Fruit fly (Drosophila melanogaster) whole organism, embryonic: ENCODE data around the gene Mocs1.
A peak's percentile ranks its signal among the peaks of the same experiment; 100 is the strongest.

Experiments
- Atf6 ChIP-seq: fragments of 200-800 bp; sonication (Bioruptor generic); IDR thresholded peaks from 2 replicates; pipeline ENCODE4 v1.3.6; 2022; ENCODE audit warnings: missing biosample characterization, missing genetic modification characterization
- CG12104 ChIP-seq: fragments of 200-800 bp; sonication (Bioruptor generic); optimal IDR thresholded peaks from 3 replicates; lab custom pipeline; 2016; ENCODE audit warnings: missing biosample characterization, missing genetic modification characterization
- CG12659 ChIP-seq: fragments of 200-800 bp; sonication (Bioruptor generic); optimal IDR thresholded peaks from 3 replicates; lab custom pipeline; 2017; ENCODE audit warnings: mild to moderate bottlenecking, missing biosample characterization, missing genetic modification reagents, missing genetic modification characterization
- CG14014 ChIP-seq: fragments of 200-800 bp; sonication (Bioruptor generic); IDR thresholded peaks from 2 replicates; pipeline ENCODE4 v1.3.6; 2022; ENCODE audit warnings: missing biosample characterization, missing genetic modification characterization
- CG17829 ChIP-seq: fragments of 200-800 bp; optimal IDR thresholded peaks from 2 replicates; lab custom pipeline; 2019; ENCODE audit warnings: missing biosample characterization, mild to moderate bottlenecking, missing genetic modification characterization, moderate library complexity
- CG1832 ChIP-seq: fragments of 200-800 bp; sonication (Bioruptor generic); optimal IDR thresholded peaks from 2 replicates; lab custom pipeline; 2017; ENCODE audit warnings: missing biosample characterization, mild to moderate bottlenecking, missing genetic modification characterization, inconsistent platforms
- CG2199 ChIP-seq: fragments of 200-800 bp; sonication (Bioruptor generic); IDR thresholded peaks from 3 replicates; pipeline ENCODE4 v1.3.6; 2022; ENCODE audit warnings: missing biosample characterization, missing genetic modification characterization
- CG34224 ChIP-seq: fragments of 200-800 bp; sonication (Bioruptor generic); IDR thresholded peaks from 3 replicates; pipeline ENCODE4 v1.3.6; 2022; ENCODE audit warnings: missing biosample characterization, missing genetic modification characterization; ENCODE audit not compliant: partially characterized antibody
- CG4707 ChIP-seq: fragments of 200-800 bp; sonication (Bioruptor generic); optimal IDR thresholded peaks from 2 replicates; lab custom pipeline; 2018; ENCODE audit warnings: missing biosample characterization, mild to moderate bottlenecking, missing genetic modification characterization, moderate library complexity
- CG7745 ChIP-seq: fragments of 200-800 bp; sonication (Bioruptor generic); optimal IDR thresholded peaks from 2 replicates; lab custom pipeline; 2018; ENCODE audit warnings: missing biosample characterization, mild to moderate bottlenecking, missing genetic modification characterization, moderate library complexity
- CG8765 ChIP-seq: fragments of 200-800 bp; sonication (Bioruptor generic); IDR thresholded peaks from 2 replicates; pipeline ENCODE4 v1.3.6; 2022; ENCODE audit warnings: missing biosample characterization, missing genetic modification characterization
- CG9797 ChIP-seq: fragments of 200-800 bp; sonication (Bioruptor generic); optimal IDR thresholded peaks from 3 replicates; lab custom pipeline; 2018; ENCODE audit warnings: missing biosample characterization, mild to moderate bottlenecking, missing genetic modification characterization
- E2f1 ChIP-seq: fragments of 200-800 bp; sonication (Bioruptor generic); IDR thresholded peaks from 2 replicates; pipeline ENCODE4 v1.3.6; 2022; ENCODE audit warnings: missing biosample characterization, missing genetic modification characterization
- E2f2 ChIP-seq: fragments of 200-800 bp; sonication (Bioruptor generic); IDR thresholded peaks from 2 replicates; pipeline ENCODE4 v1.3.6; 2022; ENCODE audit warnings: missing biosample characterization, missing genetic modification characterization
- ERR ChIP-seq: fragments of 200-800 bp; sonication (Bioruptor generic); optimal IDR thresholded peaks from 2 replicates; lab custom pipeline; 2016; ENCODE audit warnings: missing biosample characterization, missing genetic modification characterization
- Fer2 ChIP-seq: fragments of 200-800 bp; sonication (Bioruptor generic); optimal IDR thresholded peaks from 2 replicates; lab custom pipeline; 2018; ENCODE audit warnings: missing biosample characterization, mild to moderate bottlenecking, missing genetic modification characterization, moderate library complexity
- Hey ChIP-seq: fragments of 200-800 bp; sonication (Bioruptor generic); optimal IDR thresholded peaks from 3 replicates; lab custom pipeline; 2018; ENCODE audit warnings: missing biosample characterization, mild to moderate bottlenecking, missing genetic modification characterization
- Kr ChIP-seq: fragments of 200-800 bp; sonication (Bioruptor generic); optimal IDR thresholded peaks from 2 replicates; lab custom pipeline; 2017; ENCODE audit warnings: missing biosample characterization, mild to moderate bottlenecking, missing genetic modification characterization
- MESR4 ChIP-seq: fragments of 200-800 bp; sonication (Bioruptor generic); optimal IDR thresholded peaks from 2 replicates; lab custom pipeline; 2018; ENCODE audit warnings: missing biosample characterization, mild to moderate bottlenecking, missing genetic modification characterization, moderate library complexity
- Nf-YB ChIP-seq: fragments of 200-800 bp; sonication (Bioruptor generic); optimal IDR thresholded peaks from 3 replicates; lab custom pipeline; 2019; ENCODE audit warnings: missing biosample characterization, mild to moderate bottlenecking, missing genetic modification characterization, moderate library complexity
- Pdp1 ChIP-seq, 2 experiments: fragments of 200-800 bp; sonication (Bioruptor generic); optimal IDR thresholded peaks; 3 replicates each; lab custom pipeline; 2016; ENCODE audit warnings: missing biosample characterization in 2 of 2, missing genetic modification characterization in 2 of 2, mild to moderate bottlenecking in 1 of 2, moderate library complexity in 1 of 2
- Ptx1 ChIP-seq: fragments of 200-800 bp; sonication (Bioruptor generic); IDR thresholded peaks from 2 replicates; pipeline ENCODE4 v1.3.6; 2022; ENCODE audit warnings: missing biosample characterization, missing genetic modification characterization
- TFAM ChIP-seq: fragments of 200-800 bp; sonication (Bioruptor generic); optimal IDR thresholded peaks from 2 replicates; lab custom pipeline; 2017; ENCODE audit warnings: missing biosample characterization, missing genetic modification characterization, inconsistent platforms
- Tbp ChIP-seq: fragments of >200 bp; optimal IDR thresholded peaks from 2 replicates; lab custom pipeline; 2018; ENCODE audit warnings: missing biosample characterization, missing genetic modification characterization
- bsh ChIP-seq, 2 experiments: fragments of 200-800 bp; sonication (Bioruptor generic); optimal IDR thresholded peaks; 2 replicates each; lab custom pipeline; 2017 to 2018; ENCODE audit warnings: mild to moderate bottlenecking in 2 of 2, missing biosample characterization in 2 of 2, missing genetic modification characterization in 2 of 2, moderate library complexity in 1 of 2
- caup ChIP-seq: fragments of 200-800 bp; sonication (Bioruptor generic); optimal IDR thresholded peaks from 3 replicates; lab custom pipeline; 2017; ENCODE audit warnings: missing biosample characterization, mild to moderate bottlenecking, missing genetic modification characterization, moderate library complexity; ENCODE audit not compliant: severe bottlenecking
- dan ChIP-seq: fragments of 200-800 bp; sonication (Bioruptor generic); IDR thresholded peaks from 2 replicates; pipeline ENCODE4 v1.3.6; 2022; ENCODE audit warnings: missing biosample characterization, missing genetic modification characterization
- dimm ChIP-seq: fragments of 200-800 bp; sonication (Bioruptor generic); IDR thresholded peaks from 2 replicates; pipeline ENCODE4 v1.3.6; 2022; ENCODE audit warnings: missing biosample characterization, missing genetic modification characterization
- gcm2 ChIP-seq: fragments of 200-800 bp; sonication (Bioruptor generic); optimal IDR thresholded peaks from 2 replicates; lab custom pipeline; 2016; ENCODE audit warnings: missing biosample characterization, missing genetic modification characterization
- gro ChIP-seq: fragments of 200-800 bp; sonication (Bioruptor generic); optimal IDR thresholded peaks from 2 replicates; lab custom pipeline; 2016; ENCODE audit warnings: missing biosample characterization, missing genetic modification characterization
- mld ChIP-seq: fragments of 200-800 bp; sonication (Bioruptor generic); IDR thresholded peaks from 3 replicates; pipeline ENCODE4 v1.3.6; 2022; ENCODE audit warnings: missing biosample characterization, missing genetic modification characterization; ENCODE audit not compliant: partially characterized antibody
- nmo ChIP-seq: fragments of 200-800 bp; sonication (Bioruptor generic); optimal IDR thresholded peaks from 2 replicates; lab custom pipeline; 2018; ENCODE audit warnings: missing biosample characterization, mild to moderate bottlenecking, missing genetic modification characterization, moderate library complexity
- phol ChIP-seq: fragments of 200-800 bp; sonication (Bioruptor generic); optimal IDR thresholded peaks from 3 replicates; lab custom pipeline; 2018; ENCODE audit warnings: missing biosample characterization, mild to moderate bottlenecking, missing genetic modification characterization, moderate library complexity
- psq ChIP-seq: fragments of 200-800 bp; sonication (Bioruptor generic); optimal IDR thresholded peaks from 2 replicates; lab custom pipeline; 2017; ENCODE audit warnings: missing biosample characterization, missing genetic modification characterization
- pum ChIP-seq: fragments of 200-800 bp; sonication (Bioruptor generic); optimal IDR thresholded peaks from 2 replicates; lab custom pipeline; 2016; ENCODE audit warnings: missing biosample characterization, missing genetic modification characterization
- rib ChIP-seq: fragments of 200-800 bp; sonication (Bioruptor generic); IDR thresholded peaks from 2 replicates; pipeline ENCODE4 v1.3.6; 2022; ENCODE audit warnings: missing biosample characterization, missing genetic modification characterization
- sima ChIP-seq: fragments of 200-800 bp; sonication (Bioruptor generic); optimal IDR thresholded peaks from 2 replicates; lab custom pipeline; 2016; ENCODE audit warnings: missing biosample characterization, missing genetic modification characterization
- slou ChIP-seq: fragments of 200-800 bp; sonication (Bioruptor generic); optimal IDR thresholded peaks from 3 replicates; lab custom pipeline; 2016; ENCODE audit warnings: missing biosample characterization, missing genetic modification characterization
- so ChIP-seq: fragments of 200-800 bp; sonication (Bioruptor generic); IDR thresholded peaks from 3 replicates; pipeline ENCODE4 v1.3.6; 2022; ENCODE audit warnings: missing biosample characterization, missing genetic modification characterization
- tap ChIP-seq: fragments of 200-800 bp; optimal IDR thresholded peaks from 3 replicates; lab custom pipeline; 2019; ENCODE audit warnings: missing biosample characterization, mild to moderate bottlenecking, missing genetic modification characterization, moderate library complexity
- tx ChIP-seq: fragments of 200-800 bp; sonication (Bioruptor generic); optimal IDR thresholded peaks from 2 replicates; lab custom pipeline; 2016; ENCODE audit warnings: missing biosample characterization, missing genetic modification characterization
- unpg ChIP-seq: fragments of 200-800 bp; sonication (Bioruptor generic); optimal IDR thresholded peaks from 3 replicates; lab custom pipeline; 2018; ENCODE audit warnings: missing biosample characterization, mild to moderate bottlenecking, missing genetic modification characterization, moderate library complexity
- yki ChIP-seq: fragments of >200 bp; optimal IDR thresholded peaks from 3 replicates; lab custom pipeline; 2018

Mocs1 gene

dm6 chr3L:11047877-11048276 lies 22.4 kb upstream of the Mocs1 start (continued):
- TF ChIP-seq Nf-YB (GFP tag; lab: Kevin White, UChicago) = no peak
- peak; percentile 46 for TF ChIP-seq CG12659 (GFP tag; lab: Kevin White, UChicago)
- TF ChIP-seq CG1832 (GFP tag; lab: Kevin White, UChicago) = no peak
- peak; percentile 30 for TF ChIP-seq Hey (tag; lab: Kevin White, UChicago)
- no peak for TF ChIP-seq rib (GFP tag; lab: Robert Waterston, UW)
- TF ChIP-seq CG17829 (tag; lab: Kevin White, UChicago) = peak; percentile 82
- peak; percentile 66 for TF ChIP-seq unpg (GFP tag; lab: Kevin White, UChicago)
- TF ChIP-seq sima = peak; percentile 24
- peak; percentile 9 for TF ChIP-seq slou
- peak; percentile 51 for TF ChIP-seq tx (GFP tag; lab: Kevin White, UChicago)
- TF ChIP-seq TFAM (GFP tag; lab: Kevin White, UChicago) = no peak
- peak; percentile 66; the same call in 1 of the 2 replicates for TF ChIP-seq CG14014 (GFP tag; lab: Robert Waterston, UW)
- no peak for TF ChIP-seq gcm2 (GFP tag; lab: Kevin White, UChicago)
- peak; percentile 54 for TF ChIP-seq CG4707 (GFP tag; lab: Kevin White, UChicago)
- no peak for TF ChIP-seq gro
- peak; percentile 63 for TF ChIP-seq E2f1 (GFP tag; lab: Robert Waterston, UW)
- no peak for TF ChIP-seq dan (GFP tag; lab: Robert Waterston, UW)
- TF ChIP-seq pum (GFP tag; lab: Kevin White, UChicago) = peak; percentile 83
- peak; percentile 60; the same call in 1 of the 2 replicates for TF ChIP-seq CG8765
- TF ChIP-seq CG34224 = no peak
- peak; percentile 67 for TF ChIP-seq Atf6 (GFP tag; lab: Robert Waterston, UW)
- peak; percentile 22 for TF ChIP-seq ERR (GFP tag; lab: Kevin White, UChicago)
- TF ChIP-seq tap (tag; lab: Kevin White, UChicago) = no peak
- peak; percentile 25; the same call in 1 of the 2 replicates for TF ChIP-seq E2f2 (GFP tag; lab: Robert Waterston, UW)
- TF ChIP-seq yki = no peak
- TF ChIP-seq Ptx1 (GFP tag; lab: Robert Waterston, UW) = peak; percentile 86
- no peak for TF ChIP-seq Kr
- TF ChIP-seq nmo (GFP tag; lab: Kevin White, UChicago) = peak; percentile 68
- TF ChIP-seq CG7745 (tag; lab: Kevin White, UChicago) = no peak
- peak; percentile 78 for TF ChIP-seq caup (GFP tag; lab: Kevin White, UChicago)
- peak; percentile 36 for TF ChIP-seq Fer2 (tag; lab: Kevin White, UChicago)
- TF ChIP-seq Pdp1 (GFP tag; optimal IDR thresholded peaks at IDR 0.05; lab: Kevin White, UChicago) = peak; percentile 71 to 80
- TF ChIP-seq bsh (GFP tag; optimal IDR thresholded peaks at IDR 0.05; lab: Kevin White, UChicago) = peak in 1 of 2 experiments; percentile 72
- TF ChIP-seq dimm = peak; percentile 39; the same call in 1 of the 2 replicates
- no peak for TF ChIP-seq mld (GFP tag; lab: Robert Waterston, UW)
- peak; percentile 55 for TF ChIP-seq phol (tag; lab: Kevin White, UChicago)
- TF ChIP-seq CG9797 (GFP tag; lab: Kevin White, UChicago) = no peak
- TF ChIP-seq Tbp = no peak
- no peak for TF ChIP-seq MESR4 (GFP tag; lab: Kevin White, UChicago)
- TF ChIP-seq CG2199 (GFP tag; lab: Robert Waterston, UW) = peak; percentile 94
- TF ChIP-seq psq = peak; percentile 6
- TF ChIP-seq so (GFP tag; lab: Robert Waterston, UW) = 0 out of 3 replicates have a peak, but pooled peaks have one; percentile 42
- TF ChIP-seq CG12104 (GFP tag; lab: Kevin White, UChicago) = peak; percentile 57
